Fruit fly (Drosophila melanogaster) whole organism, embryonic: Measurements from ENCODE around the gene CG33969.

ENCODE experiments used
- Adf1 ChIP-seq: fragments of 200-800 bp; sonication (Bioruptor generic); IDR thresholded peaks from 2 replicates; pipeline ENCODE4 v1.3.6; 2022; ENCODE audit warnings: missing biosample characterization, missing genetic modification characterization
- Aef1 ChIP-seq: fragments of 200-800 bp; sonication (Bioruptor generic); IDR thresholded peaks from 3 replicates; pipeline ENCODE4 v1.3.6; 2022; ENCODE audit warnings: missing biosample characterization, missing genetic modification characterization
- BEAF-32 ChIP-seq: fragments of 200-800 bp; sonication (Bioruptor generic); optimal IDR thresholded peaks from 3 replicates; lab custom pipeline; 2017; ENCODE audit warnings: missing biosample characterization, missing genetic modification characterization, mild to moderate bottlenecking, moderate library complexity, missing genetic modification reagents
- CG11247 ChIP-seq: fragments of 200-800 bp; sonication (Bioruptor generic); IDR thresholded peaks from 2 replicates; pipeline ENCODE4 v1.3.6; 2022; ENCODE audit warnings: missing biosample characterization, missing genetic modification characterization
- CG11398 ChIP-seq: fragments of 200-800 bp; sonication (Bioruptor generic); optimal IDR thresholded peaks from 2 replicates; lab custom pipeline; 2016; ENCODE audit warnings: missing biosample characterization, missing genetic modification characterization
- CG11723 ChIP-seq: fragments of 200-800 bp; sonication (Bioruptor generic); optimal IDR thresholded peaks from 2 replicates; lab custom pipeline; 2017; ENCODE audit warnings: missing biosample characterization, mild to moderate bottlenecking, missing genetic modification characterization
- CG12659 ChIP-seq: fragments of 200-800 bp; sonication (Bioruptor generic); optimal IDR thresholded peaks from 3 replicates; lab custom pipeline; 2017; ENCODE audit warnings: mild to moderate bottlenecking, missing biosample characterization, missing genetic modification reagents, missing genetic modification characterization
- CG12744 ChIP-seq: fragments of 200-800 bp; sonication (Bioruptor generic); optimal IDR thresholded peaks from 2 replicates; lab custom pipeline; 2016; ENCODE audit warnings: missing biosample characterization, missing genetic modification characterization
- CG1603 ChIP-seq: fragments of 200-800 bp; sonication (Bioruptor generic); optimal IDR thresholded peaks from 2 replicates; lab custom pipeline; 2019; ENCODE audit warnings: missing biosample characterization, mild to moderate bottlenecking, missing genetic modification characterization, moderate library complexity
- CG17568 ChIP-seq: fragments of 200-800 bp; sonication (Bioruptor generic); optimal IDR thresholded peaks from 2 replicates; lab custom pipeline; 2018; ENCODE audit warnings: missing biosample characterization, mild to moderate bottlenecking, missing genetic modification characterization, moderate library complexity
- CG18011 ChIP-seq: fragments of 200-800 bp; sonication (Bioruptor generic); optimal IDR thresholded peaks from 2 replicates; lab custom pipeline; 2017; ENCODE audit warnings: missing biosample characterization, missing genetic modification characterization, mild to moderate bottlenecking, moderate library complexity, missing genotype
- CG2116 ChIP-seq: fragments of 200-800 bp; sonication (Bioruptor generic); optimal IDR thresholded peaks from 3 replicates; lab custom pipeline; 2018; ENCODE audit warnings: missing biosample characterization, mild to moderate bottlenecking, missing genetic modification characterization
- CG2202 ChIP-seq: fragments of 200-800 bp; sonication (Bioruptor generic); optimal IDR thresholded peaks from 2 replicates; lab custom pipeline; 2018; ENCODE audit warnings: missing biosample characterization, mild to moderate bottlenecking, missing genetic modification characterization
- CG30403 ChIP-seq: fragments of 200-800 bp; sonication (Bioruptor generic); optimal IDR thresholded peaks from 3 replicates; lab custom pipeline; 2016; ENCODE audit warnings: missing biosample characterization, missing genetic modification characterization
- CG30431 ChIP-seq: fragments of 200-800 bp; sonication (Bioruptor generic); optimal IDR thresholded peaks from 2 replicates; lab custom pipeline; 2017; ENCODE audit warnings: missing biosample characterization, missing genetic modification characterization
- CG3065 ChIP-seq: fragments of 200-800 bp; sonication (Bioruptor generic); optimal IDR thresholded peaks from 2 replicates; lab custom pipeline; 2016; ENCODE audit warnings: missing biosample characterization, missing genetic modification characterization
- CG31388 ChIP-seq: fragments of 200-800 bp; sonication (Bioruptor generic); optimal IDR thresholded peaks from 2 replicates; lab custom pipeline; 2016; ENCODE audit warnings: missing biosample characterization, missing genetic modification characterization
- CG33213 ChIP-seq: fragments of 200-800 bp; sonication (Bioruptor generic); optimal IDR thresholded peaks from 3 replicates; lab custom pipeline; 2016; ENCODE audit warnings: missing biosample characterization, missing genetic modification characterization
- CG3838 ChIP-seq: fragments of 200-800 bp; sonication (Bioruptor generic); optimal IDR thresholded peaks from 3 replicates; lab custom pipeline; 2016; ENCODE audit warnings: missing biosample characterization, missing genetic modification characterization
- CG4730 ChIP-seq: fragments of 200-800 bp; sonication (Bioruptor generic); IDR thresholded peaks from 2 replicates; pipeline ENCODE4 v1.3.6; 2022; ENCODE audit warnings: missing biosample characterization, missing genetic modification characterization
- CG4854 ChIP-seq: fragments of 200-800 bp; sonication (Bioruptor generic); optimal IDR thresholded peaks from 2 replicates; lab custom pipeline; 2016; ENCODE audit warnings: missing biosample characterization, missing genetic modification characterization, inconsistent platforms
- CG8478 ChIP-seq: fragments of >200 bp; optimal IDR thresholded peaks from 2 replicates; lab custom pipeline; 2018
- CTCF ChIP-seq: fragments of 200-800 bp; sonication (Bioruptor generic); optimal IDR thresholded peaks from 2 replicates; lab custom pipeline; 2017; ENCODE audit warnings: missing biosample characterization, mild to moderate bottlenecking, missing genetic modification characterization, moderate library complexity
- Deaf1 ChIP-seq: fragments of 200-800 bp; optimal IDR thresholded peaks from 3 replicates; lab custom pipeline; 2019; ENCODE audit warnings: missing biosample characterization, mild to moderate bottlenecking, missing genetic modification characterization, moderate library complexity
- E2f2 ChIP-seq: fragments of 200-800 bp; sonication (Bioruptor generic); IDR thresholded peaks from 2 replicates; pipeline ENCODE4 v1.3.6; 2022; ENCODE audit warnings: missing biosample characterization, missing genetic modification characterization
- ERR ChIP-seq: fragments of 200-800 bp; sonication (Bioruptor generic); optimal IDR thresholded peaks from 2 replicates; lab custom pipeline; 2016; ENCODE audit warnings: missing biosample characterization, missing genetic modification characterization
- Elba2 ChIP-seq: fragments of 200-800 bp; sonication (Bioruptor generic); optimal IDR thresholded peaks from 3 replicates; lab custom pipeline; 2016; ENCODE audit warnings: missing biosample characterization, missing genetic modification characterization
- Fer1 ChIP-seq: fragments of 200-800 bp; sonication (Bioruptor generic); optimal IDR thresholded peaks from 2 replicates; lab custom pipeline; 2017; ENCODE audit warnings: missing biosample characterization, mild to moderate bottlenecking, missing genetic modification characterization
- Six4 ChIP-seq: fragments of 200-800 bp; sonication (Bioruptor generic); optimal IDR thresholded peaks from 2 replicates; lab custom pipeline; 2016; ENCODE audit warnings: missing biosample characterization, missing genetic modification characterization
- bcd ChIP-seq: fragments of 200-800 bp; sonication (Bioruptor generic); optimal IDR thresholded peaks from 2 replicates; lab custom pipeline; 2017; ENCODE audit warnings: missing biosample characterization, mild to moderate bottlenecking, missing genetic modification characterization
- bigmax ChIP-seq: fragments of 200-800 bp; sonication (Bioruptor generic); optimal IDR thresholded peaks from 2 replicates; lab custom pipeline; 2018; ENCODE audit warnings: missing biosample characterization, mild to moderate bottlenecking, missing genetic modification characterization
- cas ChIP-seq: fragments of 200-800 bp; sonication (Bioruptor generic); IDR thresholded peaks from 2 replicates; pipeline ENCODE4 v1.3.6; 2022; ENCODE audit warnings: missing biosample characterization, missing genetic modification characterization
- crol ChIP-seq: fragments of 200-800 bp; sonication (Bioruptor generic); IDR thresholded peaks from 2 replicates; pipeline ENCODE4 v1.3.6; 2022; ENCODE audit warnings: missing biosample characterization, missing genetic modification characterization
- ems ChIP-seq: fragments of 200-800 bp; sonication (Bioruptor generic); optimal IDR thresholded peaks from 3 replicates; lab custom pipeline; 2016; ENCODE audit warnings: missing biosample characterization, missing genetic modification characterization
- ewg ChIP-seq: fragments of 200-800 bp; sonication (Bioruptor generic); optimal IDR thresholded peaks from 3 replicates; lab custom pipeline; 2017; ENCODE audit warnings: mild to moderate bottlenecking, missing biosample characterization, missing genetic modification reagents, missing genetic modification characterization
- grn ChIP-seq: fragments of 200-800 bp; sonication (Bioruptor generic); optimal IDR thresholded peaks from 3 replicates; lab custom pipeline; 2017; ENCODE audit warnings: missing biosample characterization, missing genetic modification characterization
- her ChIP-seq: fragments of 200-800 bp; sonication (Bioruptor generic); optimal IDR thresholded peaks from 2 replicates; lab custom pipeline; 2016; ENCODE audit warnings: missing biosample characterization, missing genetic modification characterization
- ind ChIP-seq: fragments of 200-800 bp; sonication (Bioruptor generic); optimal IDR thresholded peaks from 3 replicates; lab custom pipeline; 2016; ENCODE audit warnings: missing biosample characterization, missing genetic modification characterization
- insv ChIP-seq, 2 experiments: fragments of 200-800 bp; sonication (Bioruptor generic); optimal IDR thresholded peaks; 3 replicates each; lab custom pipeline; 2016 to 2018; ENCODE audit warnings: missing biosample characterization in 2 of 2, missing genetic modification characterization in 2 of 2
- inv ChIP-seq: fragments of 200-800 bp; sonication (Bioruptor generic); IDR thresholded peaks from 2 replicates; pipeline ENCODE4 v1.3.6; 2022; ENCODE audit warnings: missing biosample characterization, missing genetic modification characterization; ENCODE audit not compliant: partially characterized antibody
- knrl ChIP-seq: fragments of 200-800 bp; sonication (Bioruptor generic); IDR thresholded peaks from 3 replicates; pipeline ENCODE4 v1.3.6; 2022; ENCODE audit warnings: missing biosample characterization, missing genetic modification characterization; ENCODE audit not compliant: partially characterized antibody
- mirr ChIP-seq: fragments of 200-800 bp; sonication (Bioruptor generic); optimal IDR thresholded peaks from 3 replicates; lab custom pipeline; 2018; ENCODE audit warnings: missing biosample characterization, mild to moderate bottlenecking, missing genetic modification characterization
- nau ChIP-seq: fragments of 200-800 bp; sonication (Bioruptor generic); optimal IDR thresholded peaks from 3 replicates; lab custom pipeline; 2017; ENCODE audit warnings: missing biosample characterization, mild to moderate bottlenecking, missing genetic modification characterization, missing genetic modification reagents
- nerfin-2 ChIP-seq: fragments of 200-800 bp; sonication (Bioruptor generic); IDR thresholded peaks from 2 replicates; pipeline ENCODE4 v1.3.6; 2022; ENCODE audit warnings: missing biosample characterization, missing genetic modification characterization; ENCODE audit not compliant: partially characterized antibody
- p53 ChIP-seq: fragments of 200-800 bp; sonication (Bioruptor generic); optimal IDR thresholded peaks from 2 replicates; lab custom pipeline; 2016; ENCODE audit warnings: missing biosample characterization, missing genetic modification characterization
- rib ChIP-seq: fragments of 200-800 bp; sonication (Bioruptor generic); IDR thresholded peaks from 2 replicates; pipeline ENCODE4 v1.3.6; 2022; ENCODE audit warnings: missing biosample characterization, missing genetic modification characterization
- row ChIP-seq: fragments of 200-800 bp; sonication (Bioruptor generic); IDR thresholded peaks from 3 replicates; pipeline ENCODE4 v1.3.6; 2022; ENCODE audit warnings: missing biosample characterization, missing genetic modification characterization
- sna ChIP-seq: fragments of 200-800 bp; sonication (Bioruptor generic); IDR thresholded peaks from 2 replicates; pipeline ENCODE4 v1.3.6; 2022; ENCODE audit warnings: missing biosample characterization, missing genetic modification characterization; ENCODE audit not compliant: partially characterized antibody
- sob ChIP-seq: fragments of 200-800 bp; sonication (Bioruptor generic); IDR thresholded peaks from 2 replicates; pipeline ENCODE4 v1.3.6; 2022; ENCODE audit warnings: missing biosample characterization, missing genetic modification characterization
- tx ChIP-seq: fragments of 200-800 bp; sonication (Bioruptor generic); optimal IDR thresholded peaks from 2 replicates; lab custom pipeline; 2016; ENCODE audit warnings: missing biosample characterization, missing genetic modification characterization
- zen ChIP-seq: fragments of 200-800 bp; sonication (Bioruptor generic); optimal IDR thresholded peaks from 3 replicates; lab custom pipeline; 2018; ENCODE audit warnings: missing biosample characterization, mild to moderate bottlenecking, missing genetic modification characterization, moderate library complexity
- zen2 ChIP-seq: fragments of 200-800 bp; sonication (Bioruptor generic); IDR thresholded peaks from 3 replicates; pipeline ENCODE4 v1.3.6; 2022; ENCODE audit warnings: missing biosample characterization, missing genetic modification characterization; ENCODE audit not compliant: partially characterized antibody
- zfh1 ChIP-seq: fragments of 200-800 bp; sonication (Bioruptor generic); IDR thresholded peaks from 3 replicates; pipeline ENCODE4 v1.3.6; 2022; ENCODE audit warnings: missing biosample characterization, missing genetic modification characterization

The CG33969 gene

dm6 chr3L:20430182-20430581 lies 36.8 kb upstream of the CG33969 start, which contains the start of gene CG5262:
CG5262 (minus strand) TSS chr3L:20430475.
- no peak for TF ChIP-seq Fer1 (GFP tag; lab: Kevin White, UChicago)
- TF ChIP-seq CG2116 (GFP tag; lab: Kevin White, UChicago), result no peak
- TF ChIP-seq CG8478 (lab: Kevin White, UChicago), result no peak
- TF ChIP-seq zfh1, result no peak
- no peak for TF ChIP-seq CG3065 (GFP tag; lab: Kevin White, UChicago)
- no peak for TF ChIP-seq knrl (GFP tag; lab: Robert Waterston, UW)
- no peak for TF ChIP-seq CG31388 (GFP tag; lab: Kevin White, UChicago)
- no peak for TF ChIP-seq CG30431
- no peak for TF ChIP-seq inv (GFP tag; lab: Robert Waterston, UW)
- no peak for TF ChIP-seq bigmax
- TF ChIP-seq nerfin-2 (GFP tag; lab: Robert Waterston, UW), result no peak
- TF ChIP-seq CG11723 (GFP tag; lab: Kevin White, UChicago), result no peak
- TF ChIP-seq ERR (GFP tag; lab: Kevin White, UChicago), result no peak
- TF ChIP-seq Deaf1, result no peak
- TF ChIP-seq CG17568 (GFP tag; lab: Kevin White, UChicago), result no peak
- no peak for TF ChIP-seq Six4 (GFP tag; lab: Kevin White, UChicago)
- no peak for TF ChIP-seq CG30403
- TF ChIP-seq row (GFP tag; lab: Robert Waterston, UW), result 0 out of 3 replicates have a peak, but pooled peaks have one; percentile 16
- no peak for TF ChIP-seq her
- no peak for TF ChIP-seq cas (GFP tag; lab: Robert Waterston, UW)
- peak; percentile 92 for TF ChIP-seq E2f2
- TF ChIP-seq CG4730 (GFP tag; lab: Robert Waterston, UW), result no peak
- TF ChIP-seq insv (GFP tag; optimal IDR thresholded peaks at IDR 0.05; lab: Kevin White, UChicago), result no peak
- TF ChIP-seq ems (GFP tag; lab: Kevin White, UChicago), result no peak
- no peak for TF ChIP-seq CG18011 (GFP tag; lab: Kevin White, UChicago)
- TF ChIP-seq rib, result no peak
- 0 out of 2 replicates have a peak, but pooled peaks have one; percentile 15 for TF ChIP-seq sna (GFP tag; lab: Robert Waterston, UW)
- no peak for TF ChIP-seq CG1603
- TF ChIP-seq CG11398 (GFP tag; lab: Kevin White, UChicago), result no peak
- peak; percentile 39 for TF ChIP-seq BEAF-32
- no peak for TF ChIP-seq ind (GFP tag; lab: Kevin White, UChicago)
- TF ChIP-seq Adf1 (GFP tag; lab: Robert Waterston, UW), result no peak
- no peak for TF ChIP-seq bcd (GFP tag; lab: Kevin White, UChicago)
- no peak for TF ChIP-seq zen2
- TF ChIP-seq CG4854 (GFP tag; lab: Kevin White, UChicago), result no peak
- peak; percentile 15 for TF ChIP-seq CG33213 (GFP tag; lab: Kevin White, UChicago)
- no peak for TF ChIP-seq ewg (GFP tag; lab: Kevin White, UChicago)
- peak; percentile 19 for TF ChIP-seq zen (tag; lab: Kevin White, UChicago)
- no peak for TF ChIP-seq sob (GFP tag; lab: Robert Waterston, UW)
- TF ChIP-seq Aef1 (GFP tag; lab: Robert Waterston, UW), result no peak
- peak; percentile 31 for TF ChIP-seq CTCF (GFP tag; lab: Kevin White, UChicago)
- TF ChIP-seq crol (GFP tag; lab: Robert Waterston, UW), result no peak
- TF ChIP-seq CG2202 (tag; lab: Kevin White, UChicago), result no peak
- no peak for TF ChIP-seq mirr (GFP tag; lab: Kevin White, UChicago)
- TF ChIP-seq p53 (GFP tag; lab: Kevin White, UChicago), result no peak
- TF ChIP-seq CG12659 (GFP tag; lab: Kevin White, UChicago), result peak; percentile 21
- TF ChIP-seq nau, result no peak
- TF ChIP-seq Elba2 (GFP tag; lab: Kevin White, UChicago), result peak; percentile 82
- no peak for TF ChIP-seq tx (GFP tag; lab: Kevin White, UChicago)
- TF ChIP-seq grn, result no peak
- no peak for TF ChIP-seq CG12744 (GFP tag; lab: Kevin White, UChicago)
- no peak for TF ChIP-seq CG3838 (GFP tag; lab: Kevin White, UChicago)
- TF ChIP-seq CG11247 (GFP tag; lab: Robert Waterston, UW), result no peak
